Fruit fly (Drosophila melanogaster) whole organism, embryonic: ENCODE measurements around the gene UQCR-14.

Experiments
- ATbp ChIP-seq: fragments of 200-800 bp; sonication (Bioruptor generic); optimal IDR thresholded peaks from 2 replicates; lab custom pipeline; 2017; ENCODE audit warnings: missing biosample characterization, mild to moderate bottlenecking, missing genetic modification characterization, missing genetic modification reagents
- Awh ChIP-seq: fragments of 200-800 bp; sonication (Bioruptor generic); IDR thresholded peaks from 2 replicates; pipeline ENCODE4, ENCODE4 v1.3.6; 2022; ENCODE audit warnings: missing biosample characterization, missing genetic modification characterization
- CG10366 ChIP-seq: fragments of 200-800 bp; sonication (Bioruptor generic); IDR thresholded peaks from 2 replicates; pipeline ENCODE4 v1.3.6; 2022; ENCODE audit warnings: missing biosample characterization, missing genetic modification characterization
- CG10431 ChIP-seq: fragments of 200-800 bp; sonication (Bioruptor generic); optimal IDR thresholded peaks from 3 replicates; lab custom pipeline; 2018; ENCODE audit warnings: missing biosample characterization, mild to moderate bottlenecking, missing genetic modification characterization
- CG12071 ChIP-seq: fragments of 200-800 bp; sonication (Bioruptor generic); optimal IDR thresholded peaks from 3 replicates; lab custom pipeline; 2018; ENCODE audit warnings: missing biosample characterization, mild to moderate bottlenecking, missing genetic modification characterization
- CG12769 ChIP-seq: fragments of 200-800 bp; sonication (Bioruptor generic); optimal IDR thresholded peaks from 2 replicates; lab custom pipeline; 2019; ENCODE audit warnings: missing biosample characterization, mild to moderate bottlenecking, missing genetic modification characterization, moderate library complexity
- CG16813 ChIP-seq: fragments of 200-800 bp; sonication (Bioruptor generic); IDR thresholded peaks from 3 replicates; pipeline ENCODE4 v1.3.6; 2022; ENCODE audit warnings: missing biosample characterization, missing genetic modification characterization; ENCODE audit not compliant: partially characterized antibody
- CG17186 ChIP-seq: fragments of 200-800 bp; sonication (Bioruptor generic); optimal IDR thresholded peaks from 3 replicates; lab custom pipeline; 2017; ENCODE audit warnings: missing biosample characterization, missing genetic modification reagents, missing genetic modification characterization
- CG3065 ChIP-seq: fragments of 200-800 bp; sonication (Bioruptor generic); optimal IDR thresholded peaks from 2 replicates; lab custom pipeline; 2016; ENCODE audit warnings: missing biosample characterization, missing genetic modification characterization
- CG31224 ChIP-seq: fragments of 200-800 bp; sonication (Bioruptor generic); IDR thresholded peaks from 2 replicates; pipeline ENCODE4 v1.3.6; 2022; ENCODE audit warnings: missing biosample characterization, missing genetic modification characterization
- CG32767 ChIP-seq: fragments of 200-800 bp; sonication (Bioruptor generic); IDR thresholded peaks from 2 replicates; pipeline ENCODE4 v1.3.6; 2022; ENCODE audit warnings: missing biosample characterization, missing genetic modification characterization
- CG4404 ChIP-seq: fragments of 200-800 bp; sonication (Bioruptor generic); IDR thresholded peaks from 2 replicates; pipeline ENCODE4 v1.3.6; 2022; ENCODE audit warnings: missing biosample characterization, missing genetic modification characterization
- CG8478 ChIP-seq: fragments of >200 bp; optimal IDR thresholded peaks from 2 replicates; lab custom pipeline; 2018
- CG9215 ChIP-seq: fragments of 200-800 bp; sonication (Bioruptor generic); IDR thresholded peaks from 2 replicates; pipeline ENCODE4 v1.3.6; 2022; ENCODE audit warnings: missing biosample characterization, missing genetic modification characterization
- CG9932 ChIP-seq: fragments of 200-800 bp; sonication (Bioruptor generic); IDR thresholded peaks from 2 replicates; pipeline ENCODE4 v1.3.6; 2022; ENCODE audit warnings: missing biosample characterization, missing genetic modification characterization
- CoRest ChIP-seq: fragments of 200-800 bp; sonication (Bioruptor generic); optimal IDR thresholded peaks from 3 replicates; lab custom pipeline; 2018; ENCODE audit warnings: missing biosample characterization, mild to moderate bottlenecking, missing genetic modification characterization, moderate library complexity
- Doc2 ChIP-seq: fragments of 200-800 bp; sonication (Bioruptor generic); IDR thresholded peaks from 2 replicates; pipeline ENCODE4 v1.3.6; 2022; ENCODE audit warnings: missing biosample characterization, missing genetic modification characterization
- E2f1 ChIP-seq: fragments of 200-800 bp; sonication (Bioruptor generic); IDR thresholded peaks from 2 replicates; pipeline ENCODE4 v1.3.6; 2022; ENCODE audit warnings: missing biosample characterization, missing genetic modification characterization
- GATAe ChIP-seq: fragments of 200-800 bp; sonication (Bioruptor generic); conservative IDR thresholded peaks from 2 replicates; pipeline ENCODE4 v1.3.6; 2022; ENCODE audit warnings: missing biosample characterization, missing genetic modification characterization
- Hmx ChIP-seq: fragments of 200-800 bp; sonication (Bioruptor generic); optimal IDR thresholded peaks from 2 replicates; lab custom pipeline; 2016; ENCODE audit warnings: missing biosample characterization, missing genetic modification characterization
- Hr51 ChIP-seq, 2 experiments: fragments of 200-800 bp; sonication (Bioruptor generic); optimal IDR thresholded peaks; 2 replicates in 1 of 2; 3 replicates in 1 of 2; lab custom pipeline; 2016 to 2018; ENCODE audit warnings: missing biosample characterization in 2 of 2, missing genetic modification characterization in 2 of 2, mild to moderate bottlenecking in 1 of 2, moderate library complexity in 1 of 2
- Hsf ChIP-seq: fragments of 200-800 bp; sonication (Bioruptor generic); optimal IDR thresholded peaks from 3 replicates; lab custom pipeline; 2016; ENCODE audit warnings: missing biosample characterization, missing genetic modification characterization
- MBD-R2 ChIP-seq: fragments of 200-800 bp; sonication (Bioruptor generic); IDR thresholded peaks from 2 replicates; pipeline ENCODE4 v1.3.6; 2022; ENCODE audit warnings: missing biosample characterization, missing genetic modification characterization
- NFAT ChIP-seq: fragments of 200-800 bp; sonication (Bioruptor generic); IDR thresholded peaks from 2 replicates; pipeline ENCODE4 v1.3.6; 2022; ENCODE audit warnings: missing biosample characterization, missing genetic modification characterization
- Nf-YB ChIP-seq: fragments of 200-800 bp; sonication (Bioruptor generic); optimal IDR thresholded peaks from 3 replicates; lab custom pipeline; 2019; ENCODE audit warnings: missing biosample characterization, mild to moderate bottlenecking, missing genetic modification characterization, moderate library complexity
- Optix ChIP-seq: fragments of 200-800 bp; sonication (Bioruptor generic); IDR thresholded peaks from 3 replicates; pipeline ENCODE4 v1.3.6; 2022; ENCODE audit warnings: missing biosample characterization, missing genetic modification characterization
- YL-1 ChIP-seq: fragments of 200-800 bp; sonication (Bioruptor generic); optimal IDR thresholded peaks from 3 replicates; lab custom pipeline; 2017; ENCODE audit warnings: missing biosample characterization, mild to moderate bottlenecking, missing genetic modification characterization
- ap ChIP-seq: fragments of 200-800 bp; sonication (Bioruptor generic); IDR thresholded peaks from 2 replicates; pipeline ENCODE4 v1.3.6; 2022; ENCODE audit warnings: missing biosample characterization, missing genetic modification characterization
- az2 ChIP-seq: fragments of 200-800 bp; sonication (Bioruptor generic); optimal IDR thresholded peaks from 3 replicates; lab custom pipeline; 2016; ENCODE audit warnings: missing biosample characterization, missing genetic modification characterization
- cato ChIP-seq: fragments of 200-800 bp; sonication (Bioruptor generic); optimal IDR thresholded peaks from 2 replicates; lab custom pipeline; 2016; ENCODE audit warnings: missing biosample characterization, missing genetic modification characterization, borderline replicate concordance
- crol ChIP-seq: fragments of 200-800 bp; sonication (Bioruptor generic); IDR thresholded peaks from 2 replicates; pipeline ENCODE4 v1.3.6; 2022; ENCODE audit warnings: missing biosample characterization, missing genetic modification characterization
- dysf ChIP-seq: fragments of 200-800 bp; sonication (Bioruptor generic); IDR thresholded peaks from 3 replicates; pipeline ENCODE4 v1.3.6; 2022; ENCODE audit warnings: missing biosample characterization, missing genetic modification characterization
- esg ChIP-seq: fragments of 200-800 bp; sonication (Bioruptor generic); conservative IDR thresholded peaks from 2 replicates; pipeline ENCODE4 v1.3.6; 2022; ENCODE audit warnings: missing biosample characterization, missing genetic modification characterization
- gce ChIP-seq: fragments of 200-800 bp; sonication (Bioruptor generic); IDR thresholded peaks from 3 replicates; pipeline ENCODE4 v1.3.6; 2022; ENCODE audit warnings: missing biosample characterization, missing genetic modification characterization
- gsb ChIP-seq: fragments of 200-800 bp; sonication (Bioruptor generic); IDR thresholded peaks from 2 replicates; pipeline ENCODE4 v1.3.6; 2022; ENCODE audit warnings: missing biosample characterization, missing genetic modification characterization
- h ChIP-seq: fragments of >200 bp; optimal IDR thresholded peaks from 2 replicates; lab custom pipeline; 2017
- ham ChIP-seq: fragments of 200-800 bp; sonication (Bioruptor generic); IDR thresholded peaks from 2 replicates; pipeline ENCODE4 v1.3.6; 2022; ENCODE audit warnings: missing biosample characterization, missing genetic modification characterization
- hbn ChIP-seq: fragments of 200-800 bp; sonication (Bioruptor generic); IDR thresholded peaks from 2 replicates; pipeline ENCODE4 v1.3.6; 2022; ENCODE audit warnings: missing biosample characterization, missing genetic modification characterization; ENCODE audit not compliant: partially characterized antibody
- hth ChIP-seq: fragments of >200 bp; optimal IDR thresholded peaks from 2 replicates; lab custom pipeline; 2017; ENCODE audit warnings: inconsistent platforms
- klu ChIP-seq: fragments of 200-800 bp; sonication (Bioruptor generic); IDR thresholded peaks from 2 replicates; pipeline ENCODE4 v1.3.6; 2022; ENCODE audit warnings: missing biosample characterization, missing genetic modification characterization
- mirr ChIP-seq: fragments of 200-800 bp; sonication (Bioruptor generic); optimal IDR thresholded peaks from 3 replicates; lab custom pipeline; 2018; ENCODE audit warnings: missing biosample characterization, mild to moderate bottlenecking, missing genetic modification characterization
- mld ChIP-seq: fragments of 200-800 bp; sonication (Bioruptor generic); IDR thresholded peaks from 3 replicates; pipeline ENCODE4 v1.3.6; 2022; ENCODE audit warnings: missing biosample characterization, missing genetic modification characterization; ENCODE audit not compliant: partially characterized antibody
- nom ChIP-seq: fragments of 200-800 bp; sonication (Bioruptor generic); optimal IDR thresholded peaks from 2 replicates; lab custom pipeline; 2017; ENCODE audit warnings: missing biosample characterization, missing genetic modification characterization, mild to moderate bottlenecking, moderate library complexity, missing genetic modification reagents
- odd ChIP-seq: fragments of 200-800 bp; sonication (Bioruptor generic); optimal IDR thresholded peaks from 2 replicates; lab custom pipeline; 2017; ENCODE audit warnings: missing biosample characterization, mild to moderate bottlenecking, missing genetic modification characterization
- prd ChIP-seq, 3 experiments: fragments of >200 bp in 2 of 3; fragments of 200-800 bp in 1 of 3; sonication (Bioruptor generic) in 1 of 3; optimal IDR thresholded peaks in 2 of 3; IDR thresholded peaks in 1 of 3; 2 replicates in 2 of 3; 3 replicates in 1 of 3; pipeline versions ENCODE4 v1.3.6 to Lab custom; 2017 to 2022; ENCODE audit warnings: missing biosample characterization in 1 of 3, missing genetic modification characterization in 1 of 3
- scrt ChIP-seq: fragments of 200-800 bp; sonication (Bioruptor generic); optimal IDR thresholded peaks from 2 replicates; lab custom pipeline; 2018; ENCODE audit warnings: missing biosample characterization, mild to moderate bottlenecking, missing genetic modification characterization, moderate library complexity
- sens-2 ChIP-seq: fragments of 200-800 bp; sonication (Bioruptor generic); IDR thresholded peaks from 2 replicates; pipeline ENCODE4 v1.3.6; 2022; ENCODE audit warnings: missing biosample characterization, missing genetic modification characterization
- seq ChIP-seq: fragments of 200-800 bp; sonication (Bioruptor generic); IDR thresholded peaks from 2 replicates; pipeline ENCODE4 v1.3.6; 2022; ENCODE audit warnings: missing biosample characterization, missing genetic modification characterization
- slp2 ChIP-seq: fragments of 200-800 bp; sonication (Bioruptor generic); optimal IDR thresholded peaks from 2 replicates; lab custom pipeline; 2016; ENCODE audit warnings: missing biosample characterization, missing genetic modification characterization
- stc ChIP-seq: fragments of 200-800 bp; sonication (Bioruptor generic); IDR thresholded peaks from 2 replicates; pipeline ENCODE4 v1.3.6; 2022; ENCODE audit warnings: missing biosample characterization, missing genetic modification characterization
- vvl ChIP-seq: fragments of 200-800 bp; sonication (Bioruptor generic); IDR thresholded peaks from 2 replicates; pipeline ENCODE4 v1.3.6; 2022; ENCODE audit warnings: missing biosample characterization, missing genetic modification characterization

UQCR-14 gene

dm6 chrX:16279340-16279941 lies 6.6 kb upstream of the UQCR-14 start (continued):
- TF ChIP-seq GATAe (GFP tag; lab: Robert Waterston, UW) (no peak), ham (GFP tag; lab: Robert Waterston, UW) (peak; percentile 50; the same call in 1 of the 2 replicates), slp2 (GFP tag; lab: Kevin White, UChicago) (peak; percentile 87), CG9932 (GFP tag; lab: Robert Waterston, UW) (peak; percentile 85), CG10431 (GFP tag; lab: Kevin White, UChicago) (no peak), E2f1 (peak; percentile 85), cato (GFP tag; lab: Kevin White, UChicago) (peak; percentile 14), klu (GFP tag; lab: Robert Waterston, UW) (peak; percentile 76), stc (GFP tag; lab: Robert Waterston, UW) (peak; percentile 81), Hr51 (GFP tag; optimal IDR thresholded peaks at IDR 0.05; lab: Kevin White, UChicago) (peak; percentile 14 to 68), seq (GFP tag; lab: Robert Waterston, UW) (peak; percentile 87), mld (no peak), prd (optimal IDR thresholded peaks at IDR 0.05; lab: Kevin White, UChicago) (no peak), prd (GFP tag; IDR thresholded peaks at IDR 0.05; lab: Robert Waterston, UW) (peak; percentile 95), CG17186 (GFP tag; lab: Kevin White, UChicago) (peak; percentile 22), hth (no peak), CG8478 (no peak), Hmx (GFP tag; lab: Kevin White, UChicago) (peak; percentile 74), MBD-R2 (GFP tag; lab: Robert Waterston, UW) (peak; percentile 68), crol (GFP tag; lab: Robert Waterston, UW) (peak; percentile 41; the same call in 1 of the 2 replicates), h (lab: Kevin White, UChicago) (no peak), CG12071 (GFP tag; lab: Kevin White, UChicago) (peak; percentile 70), CG3065 (GFP tag; lab: Kevin White, UChicago) (no peak), ATbp (GFP tag; lab: Kevin White, UChicago) (peak; percentile 81), ap (GFP tag; lab: Robert Waterston, UW) (peak; percentile 80), az2 (GFP tag; lab: Kevin White, UChicago) (peak; percentile 78), CG4404 (GFP tag; lab: Robert Waterston, UW) (peak; percentile 91), sens-2 (GFP tag; lab: Robert Waterston, UW) (peak; percentile 63; the same call in 1 of the 2 replicates), scrt (GFP tag; lab: Kevin White, UChicago) (peak; percentile 60), CG16813 (GFP tag; lab: Robert Waterston, UW) (peak; percentile 56; the same call in 2 of the 3 replicates), CG31224 (peak; percentile 60), Hsf (GFP tag; lab: Kevin White, UChicago) (peak; percentile 81), esg (GFP tag; lab: Robert Waterston, UW) (peak; percentile 90), Doc2 (GFP tag; lab: Robert Waterston, UW) (no peak; the same call in 1 of the 2 replicates), CG10366 (peak; percentile 94), vvl (GFP tag; lab: Robert Waterston, UW) (peak; percentile 93), mirr (GFP tag; lab: Kevin White, UChicago) (peak; percentile 8), nom (GFP tag; lab: Kevin White, UChicago) (peak; percentile 75), Optix (peak; percentile 88), hbn (GFP tag; lab: Robert Waterston, UW) (no peak), CG9215 (GFP tag; lab: Robert Waterston, UW) (peak; percentile 89), Nf-YB (peak; percentile 5), NFAT (GFP tag; lab: Robert Waterston, UW) (peak; percentile 80), CG32767 (peak; percentile 80; the same call in 1 of the 2 replicates), YL-1 (GFP tag; lab: Kevin White, UChicago) (no peak), gce (GFP tag; lab: Robert Waterston, UW) (peak; percentile 84), gsb (GFP tag; lab: Robert Waterston, UW) (peak; percentile 63), CG12769 (peak; percentile 89), dysf (GFP tag; lab: Robert Waterston, UW) (peak; percentile 93), Awh (GFP tag; lab: Robert Waterston, UW) (peak; percentile 88), odd (GFP tag; lab: Kevin White, UChicago) (no peak), CoRest (tag; lab: Kevin White, UChicago) (peak; percentile 77)
